Worm (Caenorhabditis elegans): ENCODE data around the gene pccb-1.

DNA sequence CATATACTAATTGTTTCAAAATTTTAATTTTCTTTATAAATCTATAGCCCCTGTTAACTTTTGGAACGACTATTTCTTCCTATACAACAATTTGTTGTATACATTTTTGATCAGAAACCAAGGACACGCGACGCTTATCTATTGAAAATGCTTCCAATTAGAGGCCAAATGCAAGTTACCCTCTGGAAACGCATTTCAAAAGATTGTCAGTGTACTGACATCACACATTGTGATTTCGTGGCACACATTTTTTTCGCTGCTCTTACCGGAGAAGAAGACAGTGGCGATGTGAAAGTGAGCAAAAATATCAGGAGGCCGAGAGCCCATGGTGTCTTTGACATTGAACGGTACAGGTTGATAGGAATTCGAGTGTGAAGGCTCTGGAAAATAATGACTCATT is 43.9 kb upstream of the pccb-1 start, which contains the start of gene cnnm-3:
- TF ChIP-seq lin-13 (tag; optimal IDR thresholded peaks at IDR 0.05) = no peak
- TF ChIP-seq ztf-11 (tag; optimal IDR thresholded peaks at IDR 0.05) = no peak
- no peak for TF ChIP-seq pha-4 (tag; optimal IDR thresholded peaks at IDR 0.05)
- no peak for TF ChIP-seq nhr-237 (tag; optimal IDR thresholded peaks at IDR 0.05)
- TF ChIP-seq elt-1 (tag; optimal IDR thresholded peaks at IDR 0.05; ENCODE audit: borderline replicate concordance, insufficient read depth) = no peak
- no peak for TF ChIP-seq unc-62 (GFP tag; optimal IDR thresholded peaks at IDR 0.05)

Measured in whole organism, mixed stage, embryonic.